Fruit fly (Drosophila melanogaster): Measurements from ENCODE around the gene hll.

DNA sequence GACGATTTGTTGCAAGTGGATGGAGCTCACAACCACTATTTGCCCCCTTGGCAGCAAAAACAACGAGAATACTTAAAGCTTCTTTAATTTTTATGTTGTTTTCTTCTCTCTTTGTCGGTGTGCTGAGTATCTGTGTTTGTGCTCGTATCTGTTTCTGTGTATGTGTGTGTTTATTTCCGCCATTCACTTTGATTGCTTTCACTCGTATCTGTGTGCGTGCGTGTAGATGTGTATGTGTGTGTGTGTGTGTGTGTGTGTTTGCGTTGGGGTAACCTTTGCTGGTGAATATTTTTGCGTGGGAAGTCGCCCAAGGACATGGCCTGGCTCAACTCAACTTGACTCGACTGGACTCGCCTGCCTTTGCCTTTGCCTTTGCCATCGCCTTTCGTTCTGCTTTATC lies 23.2 kb downstream of the hll start:
- no peak for TF ChIP-seq ttk (optimal IDR thresholded peaks at IDR 0.05)
- TF ChIP-seq h (optimal IDR thresholded peaks at IDR 0.05): no peak
